Fruit fly (Drosophila melanogaster): ENCODE data around the gene Ugt303B1.

DNA sequence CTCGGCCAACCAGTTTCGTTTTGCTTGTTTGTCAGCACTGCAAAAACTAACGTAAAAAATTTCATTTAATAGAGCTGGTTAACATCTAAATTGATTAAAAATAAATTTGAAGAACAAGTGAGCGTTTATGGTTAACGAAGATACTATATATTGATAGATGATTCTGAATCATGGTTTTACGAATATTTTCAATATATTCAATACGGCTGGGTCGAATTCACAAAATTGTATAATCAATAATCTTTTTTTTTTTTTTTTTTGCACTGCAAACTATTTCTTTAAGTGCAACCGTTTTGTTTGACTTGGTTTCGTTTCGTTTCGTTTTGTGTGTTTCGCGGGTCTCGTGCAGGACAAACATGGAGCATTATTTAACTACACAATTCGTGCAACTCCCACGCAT lies 31.8 kb downstream of the Ugt303B1 start:
- TF ChIP-seq CG8478 (optimal IDR thresholded peaks at IDR 0.05) (no peak), CTCF (optimal IDR thresholded peaks at IDR 0.05) (no peak)
